Worm (Caenorhabditis elegans): Measurements from ENCODE around the gene K06A9.2.

Gene K06A9.2

ce11 chrX:1541072-1541471 lies 4.9 kb downstream of the K06A9.2 start (continued):
- TF ChIP-seq ceh-58 (GFP tag; IDR thresholded peaks at IDR 0.05), result no peak
- peak; percentile 87 for TF ChIP-seq nhr-80 (tag; optimal IDR thresholded peaks at IDR 0.05)
- TF ChIP-seq hmg-20 (GFP tag; IDR thresholded peaks at IDR 0.05), result no peak
- no peak for TF ChIP-seq nhr-179 (tag; optimal IDR thresholded peaks at IDR 0.05)
- TF ChIP-seq F55B11.4 (tag; optimal IDR thresholded peaks at IDR 0.05; ENCODE audit: borderline replicate concordance, insufficient read depth), result no peak
- no peak for TF ChIP-seq ztf-26 (tag; optimal IDR thresholded peaks at IDR 0.05)
- no peak for TF ChIP-seq F57C9.4 (tag; optimal IDR thresholded peaks at IDR 0.05)
- no peak for TF ChIP-seq nfya-2 (GFP tag; IDR thresholded peaks at IDR 0.05)
- TF ChIP-seq let-607 (tag; optimal IDR thresholded peaks at IDR 0.05), result no peak
- no peak for TF ChIP-seq B0035.1 (tag; optimal IDR thresholded peaks at IDR 0.05)
- TF ChIP-seq efl-1 (GFP tag; optimal IDR thresholded peaks at IDR 0.05), result no peak
- TF ChIP-seq ceh-100 (GFP tag; IDR thresholded peaks at IDR 0.05), result no peak
- TF ChIP-seq mcd-1 (GFP tag; IDR thresholded peaks at IDR 0.05), result no peak
- TF ChIP-seq atf-7 (tag; optimal IDR thresholded peaks at IDR 0.05), result peak; percentile 59
- TF ChIP-seq ceh-40 (GFP tag; IDR thresholded peaks at IDR 0.05), result no peak
- no peak for TF ChIP-seq ekl-4 (GFP tag; IDR thresholded peaks at IDR 0.05)
- no peak for TF ChIP-seq aptf-2 (GFP tag; conservative IDR thresholded peaks at IDR 0.05)
- no peak for TF ChIP-seq dpff-1 (tag; optimal IDR thresholded peaks at IDR 0.05)
- TF ChIP-seq let-526 (GFP tag; IDR thresholded peaks at IDR 0.05), result no peak
- TF ChIP-seq zim-3 (tag; optimal IDR thresholded peaks at IDR 0.05), result no peak
- TF ChIP-seq C06A6.2 (GFP tag; conservative IDR thresholded peaks at IDR 0.05), result no peak

ce11 chrX:1543432-1543831 lies 7.3 kb downstream of the K06A9.2 start:
- TF ChIP-seq ztf-18 (tag; optimal IDR thresholded peaks at IDR 0.05) (no peak), nhr-80 (tag; optimal IDR thresholded peaks at IDR 0.05) (peak; percentile 42), tbp1 (GFP tag; optimal IDR thresholded peaks at IDR 0.05) (no peak), ztf-6 (GFP tag; IDR thresholded peaks at IDR 0.05) (no peak), unc-130 (GFP tag; optimal IDR thresholded peaks at IDR 0.05) (no peak)

ce11 chrX:1546878-1547555 lies 10.9 kb downstream of the K06A9.2 start, which contains the start of gene K06A9.1:
Gene K06A9.1, plus strand, starts transcription at chrX:1547505.
- no peak for TF ChIP-seq hmg-20 (GFP tag; IDR thresholded peaks at IDR 0.05)
- TF ChIP-seq nhr-80 (tag; optimal IDR thresholded peaks at IDR 0.05), result peak; percentile 51

ce11 chrX:1548471-1548870 lies 12.3 kb downstream of the K06A9.2 start:
- TF ChIP-seq egrh-3 (GFP tag; IDR thresholded peaks at IDR 0.05) (peak; percentile 86), zfh-2 (GFP tag; conservative IDR thresholded peaks at IDR 0.05) (peak; percentile 63)

- TF ChIP-seq Y53F4B.3 (GFP tag; IDR thresholded peaks at IDR 0.05) (no peak), ceh-79 (tag; optimal IDR thresholded peaks at IDR 0.05) (no peak), lin-35 (GFP tag; optimal IDR thresholded peaks at IDR 0.05) (no peak), B0035.1 (tag; optimal IDR thresholded peaks at IDR 0.05) (no peak), egrh-3 (GFP tag; IDR thresholded peaks at IDR 0.05) (no peak), F33H1.4 (GFP tag; IDR thresholded peaks at IDR 0.05) (no peak), rpc-1 (optimal IDR thresholded peaks at IDR 0.05) (no peak), rpc-1 (tag; optimal IDR thresholded peaks at IDR 0.05) (no peak)
These were observed 12.9 kb downstream of the K06A9.2 start for ce11 chrX:1549095-1549494.

All from whole organism, young adult.